Worm (Caenorhabditis elegans): ENCODE data around the gene sss-1.
A peak's percentile ranks its signal among the peaks of the same experiment; 100 is the strongest.

DNA sequence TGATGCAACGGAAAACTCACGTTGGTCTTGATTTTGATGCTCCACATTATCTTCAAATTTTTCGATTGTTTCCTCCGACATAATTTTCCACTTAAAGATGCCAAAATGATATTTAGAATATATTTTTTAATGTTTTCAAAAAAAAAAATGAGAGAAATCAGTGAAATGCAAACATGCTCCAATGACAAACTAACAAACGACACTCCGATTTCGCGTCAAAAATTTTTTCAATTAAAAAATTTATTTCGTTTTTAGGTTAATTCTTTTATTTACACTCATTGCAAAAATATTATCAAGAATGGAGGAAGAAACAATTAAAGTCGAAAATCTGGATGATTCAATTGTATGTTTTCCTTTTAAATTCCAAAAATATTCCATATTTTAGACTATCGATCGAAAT lies 38.5 kb upstream of the sss-1 start, which contains the start of the genes trmt-10A and F25H8.2:
- TF ChIP-seq zag-1 (tag; optimal IDR thresholded peaks at IDR 0.05) (no peak), C16A3.4 (tag; optimal IDR thresholded peaks at IDR 0.05) (peak; percentile 67), lin-39 (tag; optimal IDR thresholded peaks at IDR 0.05) (no peak), nhr-11 (tag; optimal IDR thresholded peaks at IDR 0.05) (no peak), unc-62 (GFP tag; optimal IDR thresholded peaks at IDR 0.05) (no peak), snpc-4 (tag; optimal IDR thresholded peaks at IDR 0.05) (no peak), jun-1 (tag; optimal IDR thresholded peaks at IDR 0.05) (no peak), nhr-28 (tag; optimal IDR thresholded peaks at IDR 0.05) (no peak), ztf-4 (tag; optimal IDR thresholded peaks at IDR 0.05) (no peak)

All from whole organism, L1 larva.